Worm (Caenorhabditis elegans): ENCODE data around the gene nstp-7.

Gene nstp-7

ce11 chrV:610217-610616 lies 28.5 kb downstream of the nstp-7 start, which contains the start of gene nhr-90:
Gene nhr-90 (plus strand): TSS chrV:610512.
- no peak for TF ChIP-seq nhr-76 (tag; optimal IDR thresholded peaks at IDR 0.05)
- TF ChIP-seq lsy-12 (tag; optimal IDR thresholded peaks at IDR 0.05), result no peak
- TF ChIP-seq pqm-1 (tag; optimal IDR thresholded peaks at IDR 0.05), result peak; percentile 31
- peak; percentile 41 for TF ChIP-seq elt-2 (tag; optimal IDR thresholded peaks at IDR 0.05)
- TF ChIP-seq nhr-23 (tag; optimal IDR thresholded peaks at IDR 0.05), result peak; percentile 25
- TF ChIP-seq elt-1 (tag; optimal IDR thresholded peaks at IDR 0.05), result peak; percentile 36
- peak; percentile 44 for TF ChIP-seq ceh-28 (tag; optimal IDR thresholded peaks at IDR 0.05)
- peak; percentile 5 for TF ChIP-seq snpc-4 (tag; optimal IDR thresholded peaks at IDR 0.05)
- TF ChIP-seq nhr-25 (tag; optimal IDR thresholded peaks at IDR 0.05), result peak; percentile 17

- no peak for TF ChIP-seq aly-2 (tag; optimal IDR thresholded peaks at IDR 0.05)
- TF ChIP-seq nhr-12 (tag; optimal IDR thresholded peaks at IDR 0.05), result no peak
- no peak for TF ChIP-seq eor-1 (tag; optimal IDR thresholded peaks at IDR 0.05)
- TF ChIP-seq hmg-11 (tag; optimal IDR thresholded peaks at IDR 0.05), result no peak
- no peak for TF ChIP-seq fkh-10 (GFP tag; optimal IDR thresholded peaks at IDR 0.05)
- TF ChIP-seq ZK546.5 (tag; optimal IDR thresholded peaks at IDR 0.05), result no peak
- TF ChIP-seq ztf-11 (tag; optimal IDR thresholded peaks at IDR 0.05), result no peak
- no peak for TF ChIP-seq mml-1 (tag; optimal IDR thresholded peaks at IDR 0.05)
Observed at ce11 chrV:615275-615674, 33.6 kb downstream of the nstp-7 start, which contains the start of gene F48G7.13. Gene F48G7.13 (plus strand): TSS chrV:615575.

- TF ChIP-seq nhr-11 (tag; optimal IDR thresholded peaks at IDR 0.05) (peak; percentile 38), nfya-1 (tag; optimal IDR thresholded peaks at IDR 0.05; ENCODE audit: insufficient read depth) (no peak), hmg-11 (tag; optimal IDR thresholded peaks at IDR 0.05) (no peak)
Observed at ce11 chrV:617917-618316, 36.2 kb downstream of the nstp-7 start.

ce11 chrV:619054-619453 lies 37.3 kb downstream of the nstp-7 start, which contains the start of gene F48G7.4:
Gene F48G7.4 (plus strand): TSS chrV:619453.
- TF ChIP-seq pqm-1 (tag; optimal IDR thresholded peaks at IDR 0.05) (peak; percentile 44), hmg-11 (tag; optimal IDR thresholded peaks at IDR 0.05) (peak; percentile 84), unc-39 (tag; optimal IDR thresholded peaks at IDR 0.05) (no peak), lin-15B (tag; optimal IDR thresholded peaks at IDR 0.05) (peak; percentile 66), R02D3.7 (tag; optimal IDR thresholded peaks at IDR 0.05) (peak; percentile 8), aly-2 (tag; optimal IDR thresholded peaks at IDR 0.05) (no peak), daf-12 (tag; optimal IDR thresholded peaks at IDR 0.05) (no peak), jun-1 (tag; optimal IDR thresholded peaks at IDR 0.05) (peak; percentile 83), nhr-67 (tag; optimal IDR thresholded peaks at IDR 0.05) (no peak), nhr-11 (tag; optimal IDR thresholded peaks at IDR 0.05) (peak; percentile 58), elt-3 (tag; optimal IDR thresholded peaks at IDR 0.05) (no peak), ZK546.5 (tag; optimal IDR thresholded peaks at IDR 0.05) (no peak), nhr-28 (tag; optimal IDR thresholded peaks at IDR 0.05) (no peak), egl-27 (tag; optimal IDR thresholded peaks at IDR 0.05) (peak; percentile 51), nhr-25 (tag; optimal IDR thresholded peaks at IDR 0.05) (peak; percentile 4), elt-2 (tag; optimal IDR thresholded peaks at IDR 0.05) (no peak), ztf-11 (tag; optimal IDR thresholded peaks at IDR 0.05) (no peak), nhr-76 (tag; optimal IDR thresholded peaks at IDR 0.05) (no peak), tbx-2 (tag; optimal IDR thresholded peaks at IDR 0.05) (peak; percentile 57), snpc-4 (tag; optimal IDR thresholded peaks at IDR 0.05) (peak; percentile 85), sea-2 (GFP tag; optimal IDR thresholded peaks at IDR 0.05) (no peak), eor-1 (tag; optimal IDR thresholded peaks at IDR 0.05) (no peak), ceh-9 (tag; optimal IDR thresholded peaks at IDR 0.05) (no peak), ceh-82 (tag; optimal IDR thresholded peaks at IDR 0.05) (no peak), fos-1 (tag; optimal IDR thresholded peaks at IDR 0.05) (no peak), mml-1 (tag; optimal IDR thresholded peaks at IDR 0.05) (no peak), egl-5 (tag; optimal IDR thresholded peaks at IDR 0.05) (no peak), unc-62 (GFP tag; optimal IDR thresholded peaks at IDR 0.05) (peak; percentile 94), mdl-1 (tag; optimal IDR thresholded peaks at IDR 0.05) (peak; percentile 22), nhr-77 (tag; optimal IDR thresholded peaks at IDR 0.05) (no peak), pha-4 (tag; optimal IDR thresholded peaks at IDR 0.05) (no peak), fkh-10 (GFP tag; optimal IDR thresholded peaks at IDR 0.05) (no peak), fkh-2 (tag; optimal IDR thresholded peaks at IDR 0.05) (no peak), nhr-237 (tag; optimal IDR thresholded peaks at IDR 0.05) (no peak), ceh-16 (tag; optimal IDR thresholded peaks at IDR 0.05) (no peak), nhr-43 (tag; optimal IDR thresholded peaks at IDR 0.05; ENCODE audit: poor library complexity, severe bottlenecking) (no peak), ama-1 (optimal IDR thresholded peaks at IDR 0.05) (no peak), nhr-23 (tag; optimal IDR thresholded peaks at IDR 0.05) (peak; percentile 73), zag-1 (tag; optimal IDR thresholded peaks at IDR 0.05) (no peak), ztf-4 (tag; optimal IDR thresholded peaks at IDR 0.05) (no peak), nhr-12 (tag; optimal IDR thresholded peaks at IDR 0.05) (no peak), ceh-28 (tag; optimal IDR thresholded peaks at IDR 0.05) (peak; percentile 74), elt-1 (tag; optimal IDR thresholded peaks at IDR 0.05) (peak; percentile 64), lsy-12 (tag; optimal IDR thresholded peaks at IDR 0.05) (no peak), skn-1 (tag; optimal IDR thresholded peaks at IDR 0.05) (no peak)
